Fruit fly (Drosophila melanogaster) whole organism, embryonic: ENCODE results near the gene CG7841.

ENCODE experiments used
- ATbp ChIP-seq: fragments of 200-800 bp; sonication (Bioruptor generic); optimal IDR thresholded peaks from 2 replicates; lab custom pipeline; 2017; ENCODE audit warnings: missing biosample characterization, mild to moderate bottlenecking, missing genetic modification characterization, missing genetic modification reagents
- Adf1 ChIP-seq: fragments of 200-800 bp; sonication (Bioruptor generic); IDR thresholded peaks from 2 replicates; pipeline ENCODE4 v1.3.6; 2022; ENCODE audit warnings: missing biosample characterization, missing genetic modification characterization
- Atf3 ChIP-seq: fragments of 200-800 bp; sonication (Bioruptor generic); optimal IDR thresholded peaks from 3 replicates; lab custom pipeline; 2016; ENCODE audit warnings: missing biosample characterization, missing genetic modification characterization
- CG10147 ChIP-seq: fragments of 200-800 bp; sonication (Bioruptor generic); optimal IDR thresholded peaks from 2 replicates; lab custom pipeline; 2019; ENCODE audit warnings: missing biosample characterization, mild to moderate bottlenecking, missing genetic modification characterization, moderate library complexity
- CG10366 ChIP-seq: fragments of 200-800 bp; sonication (Bioruptor generic); IDR thresholded peaks from 2 replicates; pipeline ENCODE4 v1.3.6; 2022; ENCODE audit warnings: missing biosample characterization, missing genetic modification characterization
- CG10565 ChIP-seq: fragments of 200-800 bp; sonication (Bioruptor generic); optimal IDR thresholded peaks from 3 replicates; lab custom pipeline; 2016; ENCODE audit warnings: missing biosample characterization, mild to moderate bottlenecking, missing genetic modification characterization
- CG11247 ChIP-seq: fragments of 200-800 bp; sonication (Bioruptor generic); IDR thresholded peaks from 2 replicates; pipeline ENCODE4 v1.3.6; 2022; ENCODE audit warnings: missing biosample characterization, missing genetic modification characterization
- CG13624 ChIP-seq: fragments of 200-800 bp; sonication (Bioruptor generic); optimal IDR thresholded peaks from 2 replicates; lab custom pipeline; 2016; ENCODE audit warnings: missing biosample characterization, missing genetic modification characterization
- CG13894 ChIP-seq: fragments of 200-800 bp; sonication (Bioruptor generic); optimal IDR thresholded peaks from 3 replicates; lab custom pipeline; 2018; ENCODE audit warnings: missing biosample characterization, mild to moderate bottlenecking, missing genetic modification characterization, moderate library complexity
- CG15479 ChIP-seq: fragments of 200-800 bp; sonication (Bioruptor generic); optimal IDR thresholded peaks from 3 replicates; lab custom pipeline; 2019; ENCODE audit warnings: missing biosample characterization, mild to moderate bottlenecking, missing genetic modification characterization, moderate library complexity
- CG1647 ChIP-seq: fragments of 200-800 bp; sonication (Bioruptor generic); optimal IDR thresholded peaks from 3 replicates; lab custom pipeline; 2016; ENCODE audit warnings: missing biosample characterization, missing genetic modification characterization
- CG16813 ChIP-seq: fragments of 200-800 bp; sonication (Bioruptor generic); IDR thresholded peaks from 3 replicates; pipeline ENCODE4 v1.3.6; 2022; ENCODE audit warnings: missing biosample characterization, missing genetic modification characterization; ENCODE audit not compliant: partially characterized antibody
- CG17328 ChIP-seq: fragments of 200-800 bp; sonication (Bioruptor generic); IDR thresholded peaks from 2 replicates; pipeline ENCODE4 v1.3.6; 2022; ENCODE audit warnings: missing biosample characterization, missing genetic modification characterization
- CG2712 ChIP-seq: fragments of 200-800 bp; optimal IDR thresholded peaks from 3 replicates; lab custom pipeline; 2019; ENCODE audit warnings: missing biosample characterization, mild to moderate bottlenecking, missing genetic modification characterization, moderate library complexity
- CG3065 ChIP-seq: fragments of 200-800 bp; sonication (Bioruptor generic); optimal IDR thresholded peaks from 2 replicates; lab custom pipeline; 2016; ENCODE audit warnings: missing biosample characterization, missing genetic modification characterization
- CG32772 ChIP-seq: fragments of 200-800 bp; sonication (Bioruptor generic); IDR thresholded peaks from 2 replicates; pipeline ENCODE4 v1.3.6; 2022; ENCODE audit warnings: missing biosample characterization, missing genetic modification characterization
- CG4730 ChIP-seq: fragments of 200-800 bp; sonication (Bioruptor generic); IDR thresholded peaks from 2 replicates; pipeline ENCODE4 v1.3.6; 2022; ENCODE audit warnings: missing biosample characterization, missing genetic modification characterization
- CG4854 ChIP-seq: fragments of 200-800 bp; sonication (Bioruptor generic); optimal IDR thresholded peaks from 2 replicates; lab custom pipeline; 2016; ENCODE audit warnings: missing biosample characterization, missing genetic modification characterization, inconsistent platforms
- CG5953 ChIP-seq: fragments of 200-800 bp; sonication (Bioruptor generic); IDR thresholded peaks from 2 replicates; pipeline ENCODE4 v1.3.6; 2022; ENCODE audit warnings: missing biosample characterization, missing genetic modification characterization
- CG6272 ChIP-seq: fragments of 200-800 bp; sonication (Bioruptor generic); IDR thresholded peaks from 2 replicates; pipeline ENCODE4 v1.3.6; 2022; ENCODE audit warnings: missing biosample characterization, missing genetic modification characterization
- CG6683 ChIP-seq: fragments of 200-800 bp; sonication (Bioruptor generic); optimal IDR thresholded peaks from 2 replicates; lab custom pipeline; 2017; ENCODE audit warnings: missing biosample characterization, mild to moderate bottlenecking, missing genetic modification characterization, missing genetic modification reagents
- CG6791 ChIP-seq: fragments of 200-800 bp; sonication (Bioruptor generic); IDR thresholded peaks from 3 replicates; pipeline ENCODE4 v1.3.6; 2022; ENCODE audit warnings: missing biosample characterization, missing genetic modification characterization; ENCODE audit not compliant: partially characterized antibody
- CG8478 ChIP-seq: fragments of >200 bp; optimal IDR thresholded peaks from 2 replicates; lab custom pipeline; 2018
- Fer3 ChIP-seq: fragments of 200-800 bp; sonication (Bioruptor generic); optimal IDR thresholded peaks from 2 replicates; lab custom pipeline; 2018; ENCODE audit warnings: missing biosample characterization, mild to moderate bottlenecking, missing genetic modification characterization, moderate library complexity
- Gug ChIP-seq: fragments of 200-800 bp; sonication (Bioruptor generic); IDR thresholded peaks from 4 replicates; pipeline ENCODE4 v1.3.6; 2022; ENCODE audit warnings: missing biosample characterization, missing genetic modification characterization
- HmgZ ChIP-seq: fragments of 200-800 bp; sonication (Bioruptor generic); optimal IDR thresholded peaks from 2 replicates; lab custom pipeline; 2018; ENCODE audit warnings: missing biosample characterization, mild to moderate bottlenecking, missing genetic modification characterization
- Hmr ChIP-seq: fragments of 200-800 bp; sonication (Bioruptor generic); optimal IDR thresholded peaks from 3 replicates; lab custom pipeline; 2017; ENCODE audit warnings: mild to moderate bottlenecking, missing biosample characterization, missing genetic modification reagents, missing genetic modification characterization
- Kr ChIP-seq: fragments of 200-800 bp; sonication (Bioruptor generic); optimal IDR thresholded peaks from 2 replicates; lab custom pipeline; 2017; ENCODE audit warnings: missing biosample characterization, mild to moderate bottlenecking, missing genetic modification characterization
- Lim3 ChIP-seq: fragments of 200-800 bp; sonication (Bioruptor generic); IDR thresholded peaks from 2 replicates; pipeline ENCODE4 v1.3.6; 2022; ENCODE audit warnings: missing biosample characterization, missing genetic modification characterization
- MESR4 ChIP-seq: fragments of 200-800 bp; sonication (Bioruptor generic); optimal IDR thresholded peaks from 2 replicates; lab custom pipeline; 2018; ENCODE audit warnings: missing biosample characterization, mild to moderate bottlenecking, missing genetic modification characterization, moderate library complexity
- Opbp ChIP-seq: fragments of 200-800 bp; sonication (Bioruptor generic); IDR thresholded peaks from 3 replicates; pipeline ENCODE4 v1.3.6; 2022; ENCODE audit warnings: missing biosample characterization, missing genetic modification characterization; ENCODE audit not compliant: partially characterized antibody
- Tbp ChIP-seq: fragments of >200 bp; optimal IDR thresholded peaks from 2 replicates; lab custom pipeline; 2018; ENCODE audit warnings: missing biosample characterization, missing genetic modification characterization
- YL-1 ChIP-seq: fragments of 200-800 bp; sonication (Bioruptor generic); optimal IDR thresholded peaks from 3 replicates; lab custom pipeline; 2017; ENCODE audit warnings: missing biosample characterization, mild to moderate bottlenecking, missing genetic modification characterization
- ac ChIP-seq: fragments of 200-800 bp; sonication (Bioruptor generic); optimal IDR thresholded peaks from 3 replicates; lab custom pipeline; 2017; ENCODE audit warnings: missing biosample characterization, mild to moderate bottlenecking, missing genetic modification characterization
- disco-r ChIP-seq: fragments of 200-800 bp; sonication (Bioruptor generic); optimal IDR thresholded peaks from 2 replicates; lab custom pipeline; 2016; ENCODE audit warnings: missing biosample characterization, missing genetic modification characterization
- fd3F ChIP-seq: fragments of 200-800 bp; sonication (Bioruptor generic); optimal IDR thresholded peaks from 2 replicates; lab custom pipeline; 2018; ENCODE audit warnings: missing biosample characterization, mild to moderate bottlenecking, missing genetic modification characterization, moderate library complexity
- gce ChIP-seq: fragments of 200-800 bp; sonication (Bioruptor generic); IDR thresholded peaks from 3 replicates; pipeline ENCODE4 v1.3.6; 2022; ENCODE audit warnings: missing biosample characterization, missing genetic modification characterization
- gcm2 ChIP-seq: fragments of 200-800 bp; sonication (Bioruptor generic); optimal IDR thresholded peaks from 2 replicates; lab custom pipeline; 2016; ENCODE audit warnings: missing biosample characterization, missing genetic modification characterization
- gsb-n ChIP-seq: fragments of 200-800 bp; sonication (Bioruptor generic); optimal IDR thresholded peaks from 3 replicates; lab custom pipeline; 2018; ENCODE audit warnings: missing biosample characterization, mild to moderate bottlenecking, missing genetic modification characterization
- hb ChIP-seq: fragments of 200-800 bp; sonication (Bioruptor generic); IDR thresholded peaks from 3 replicates; pipeline ENCODE4 v1.3.6; 2022; ENCODE audit warnings: missing biosample characterization, missing genetic modification characterization; ENCODE audit not compliant: partially characterized antibody
- ind ChIP-seq: fragments of 200-800 bp; sonication (Bioruptor generic); optimal IDR thresholded peaks from 3 replicates; lab custom pipeline; 2016; ENCODE audit warnings: missing biosample characterization, missing genetic modification characterization
- jing ChIP-seq: fragments of 200-800 bp; sonication (Bioruptor generic); optimal IDR thresholded peaks from 2 replicates; lab custom pipeline; 2018; ENCODE audit warnings: missing biosample characterization, mild to moderate bottlenecking, missing genetic modification characterization
- mirr ChIP-seq: fragments of 200-800 bp; sonication (Bioruptor generic); optimal IDR thresholded peaks from 3 replicates; lab custom pipeline; 2018; ENCODE audit warnings: missing biosample characterization, mild to moderate bottlenecking, missing genetic modification characterization
- mld ChIP-seq: fragments of 200-800 bp; sonication (Bioruptor generic); IDR thresholded peaks from 3 replicates; pipeline ENCODE4 v1.3.6; 2022; ENCODE audit warnings: missing biosample characterization, missing genetic modification characterization; ENCODE audit not compliant: partially characterized antibody
- nau ChIP-seq: fragments of 200-800 bp; sonication (Bioruptor generic); optimal IDR thresholded peaks from 3 replicates; lab custom pipeline; 2017; ENCODE audit warnings: missing biosample characterization, mild to moderate bottlenecking, missing genetic modification characterization, missing genetic modification reagents
- nerfin-2 ChIP-seq: fragments of 200-800 bp; sonication (Bioruptor generic); IDR thresholded peaks from 2 replicates; pipeline ENCODE4 v1.3.6; 2022; ENCODE audit warnings: missing biosample characterization, missing genetic modification characterization; ENCODE audit not compliant: partially characterized antibody
- pb ChIP-seq: fragments of 200-800 bp; sonication (Bioruptor generic); optimal IDR thresholded peaks from 3 replicates; lab custom pipeline; 2016; ENCODE audit warnings: missing biosample characterization, missing genetic modification characterization
- schlank ChIP-seq: fragments of 200-800 bp; sonication (Bioruptor generic); optimal IDR thresholded peaks from 2 replicates; lab custom pipeline; 2018; ENCODE audit warnings: missing biosample characterization, mild to moderate bottlenecking, missing genetic modification characterization
- so ChIP-seq: fragments of 200-800 bp; sonication (Bioruptor generic); IDR thresholded peaks from 3 replicates; pipeline ENCODE4 v1.3.6; 2022; ENCODE audit warnings: missing biosample characterization, missing genetic modification characterization
- sob ChIP-seq: fragments of 200-800 bp; sonication (Bioruptor generic); IDR thresholded peaks from 2 replicates; pipeline ENCODE4 v1.3.6; 2022; ENCODE audit warnings: missing biosample characterization, missing genetic modification characterization
- twi ChIP-seq: fragments of 200-800 bp; optimal IDR thresholded peaks from 2 replicates; lab custom pipeline; 2019; ENCODE audit warnings: missing biosample characterization, mild to moderate bottlenecking, missing genetic modification characterization, moderate library complexity
- tx ChIP-seq: fragments of 200-800 bp; sonication (Bioruptor generic); optimal IDR thresholded peaks from 2 replicates; lab custom pipeline; 2016; ENCODE audit warnings: missing biosample characterization, missing genetic modification characterization

The CG7841 gene

dm6 chr3L:15498745-15499144 lies 9.3 kb downstream of the CG7841 start, which contains the start of gene CG7275 (continued):
- TF ChIP-seq CG11247 (GFP tag; lab: Robert Waterston, UW) (no peak), HmgZ (tag; lab: Kevin White, UChicago) (peak; percentile 35), gsb-n (tag; lab: Kevin White, UChicago) (no peak), MESR4 (GFP tag; lab: Kevin White, UChicago) (peak; percentile 54), Fer3 (tag; lab: Kevin White, UChicago) (no peak), Lim3 (GFP tag; lab: Robert Waterston, UW) (no peak), schlank (tag; lab: Kevin White, UChicago) (no peak), fd3F (GFP tag; lab: Kevin White, UChicago) (no peak), Adf1 (GFP tag; lab: Robert Waterston, UW) (no peak), CG10147 (GFP tag; lab: Kevin White, UChicago) (no peak), Hmr (GFP tag; lab: Kevin White, UChicago) (peak; percentile 11), mirr (GFP tag; lab: Kevin White, UChicago) (peak; percentile 34), CG10366 (no peak), CG32772 (no peak), CG13624 (GFP tag; lab: Kevin White, UChicago) (peak; percentile 55), disco-r (GFP tag; lab: Kevin White, UChicago) (no peak), mld (no peak), CG2712 (tag; lab: Kevin White, UChicago) (peak; percentile 2), CG8478 (lab: Kevin White, UChicago) (no peak), CG4730 (GFP tag; lab: Robert Waterston, UW) (no peak), CG1647 (GFP tag; lab: Kevin White, UChicago) (no peak), ind (GFP tag; lab: Kevin White, UChicago) (no peak), CG5953 (GFP tag; lab: Robert Waterston, UW) (no peak), tx (no peak), twi (tag; lab: Kevin White, UChicago) (peak; percentile 55), YL-1 (GFP tag; lab: Kevin White, UChicago) (peak; percentile 71), Gug (GFP tag; lab: Robert Waterston, UW) (no peak), CG6683 (GFP tag; lab: Kevin White, UChicago) (no peak), CG16813 (GFP tag; lab: Robert Waterston, UW) (peak; percentile 37; the same call in 2 of the 3 replicates), Tbp (GFP tag; lab: Kevin White, UChicago) (no peak), CG4854 (GFP tag; lab: Kevin White, UChicago) (no peak), gcm2 (GFP tag; lab: Kevin White, UChicago) (no peak), jing (no peak), CG17328 (GFP tag; lab: Robert Waterston, UW) (no peak), gce (GFP tag; lab: Robert Waterston, UW) (no peak), CG6272 (no peak), CG15479 (GFP tag; lab: Kevin White, UChicago) (no peak), CG6791 (GFP tag; lab: Robert Waterston, UW) (peak; percentile 57; the same call in 1 of the 3 replicates), CG3065 (GFP tag; lab: Kevin White, UChicago) (no peak), hb (GFP tag; lab: Robert Waterston, UW) (no peak), Opbp (GFP tag; lab: Robert Waterston, UW) (peak; percentile 65; the same call in 2 of the 3 replicates), nau (GFP tag; lab: Kevin White, UChicago) (peak; percentile 7), nerfin-2 (GFP tag; lab: Robert Waterston, UW) (peak; percentile 23; the same call in 1 of the 2 replicates), pb (GFP tag; lab: Kevin White, UChicago) (no peak), CG13894 (tag; lab: Kevin White, UChicago) (no peak), CG10565 (GFP tag; lab: Kevin White, UChicago) (no peak), Atf3 (GFP tag; lab: Kevin White, UChicago) (no peak), ac (GFP tag; lab: Kevin White, UChicago) (no peak), Kr (no peak), sob (GFP tag; lab: Robert Waterston, UW) (no peak), ATbp (no peak), so (GFP tag; lab: Robert Waterston, UW) (no peak)
